Worm (Caenorhabditis elegans) whole organism, late embryonic: ENCODE data around the gene npp-21.

ENCODE experiments used
- C08G9.2 ChIP-seq: sonication (generic microtip); optimal IDR thresholded peaks from 2 replicates; lab custom pipeline; 2016; ENCODE audit warnings: mild to moderate bottlenecking, missing genetic modification characterization, moderate library complexity, missing compliant biosample characterization
- C38D4.7 ChIP-seq: fragments of 200-800 bp; sonication (Bioruptor generic); optimal IDR thresholded peaks from 2 replicates; lab custom pipeline; 2018; ENCODE audit warnings: mild to moderate bottlenecking, missing genetic modification characterization, moderate library complexity, missing compliant biosample characterization
- K02D7.2 ChIP-seq: sonication (generic microtip); optimal IDR thresholded peaks from 2 replicates; lab custom pipeline; 2017; ENCODE audit warnings: mild to moderate bottlenecking, missing genetic modification characterization, missing compliant biosample characterization
- T23F11.4 ChIP-seq: fragments of 200-800 bp; sonication (Bioruptor generic); optimal IDR thresholded peaks from 2 replicates; lab custom pipeline; 2018; ENCODE audit warnings: mild to moderate bottlenecking, missing genetic modification characterization, missing compliant biosample characterization
- ahr-1 ChIP-seq: sonication (generic microtip); optimal IDR thresholded peaks from 2 replicates; lab custom pipeline; 2016; ENCODE audit warnings: missing genetic modification characterization, missing compliant biosample characterization
- ama-1 ChIP-seq: fragments of 150-350 bp; optimal IDR thresholded peaks from 2 replicates; lab custom pipeline; 2014
- ceh-14 ChIP-seq: sonication (generic microtip); optimal IDR thresholded peaks from 2 replicates; lab custom pipeline; 2016; ENCODE audit warnings: missing genotype, missing genetic modification characterization, missing compliant biosample characterization
- ceh-18 ChIP-seq: sonication (generic microtip); optimal IDR thresholded peaks from 2 replicates; lab custom pipeline; 2016; ENCODE audit warnings: missing genetic modification characterization, missing compliant biosample characterization
- ceh-2 ChIP-seq: sonication (generic microtip); optimal IDR thresholded peaks from 2 replicates; lab custom pipeline; 2016; ENCODE audit warnings: missing genotype, missing genetic modification characterization, missing compliant biosample characterization
- ceh-30 ChIP-seq: fragments of 150-350 bp; optimal IDR thresholded peaks from 2 replicates; lab custom pipeline; 2014; ENCODE audit warnings: missing biosample characterization, missing genetic modification characterization
- ceh-31 ChIP-seq: sonication (generic microtip); optimal IDR thresholded peaks from 2 replicates; lab custom pipeline; 2016; ENCODE audit warnings: missing genetic modification characterization, missing compliant biosample characterization
- ceh-34 ChIP-seq: sonication (generic microtip); optimal IDR thresholded peaks from 2 replicates; lab custom pipeline; 2016; ENCODE audit warnings: mild to moderate bottlenecking, missing genetic modification characterization, missing compliant biosample characterization
- ceh-6 ChIP-seq: fragments of 200-800 bp; sonication (Bioruptor generic); optimal IDR thresholded peaks from 2 replicates; lab custom pipeline; 2018; ENCODE audit warnings: mild to moderate bottlenecking, missing genetic modification characterization, missing compliant biosample characterization
- ceh-9 ChIP-seq: sonication (generic microtip); optimal IDR thresholded peaks from 2 replicates; lab custom pipeline; 2016; ENCODE audit warnings: mild to moderate bottlenecking, missing genetic modification characterization, inconsistent platforms, missing compliant biosample characterization
- che-1 ChIP-seq: sonication (generic microtip); optimal IDR thresholded peaks from 2 replicates; lab custom pipeline; 2016; ENCODE audit warnings: mild to moderate bottlenecking, missing genetic modification characterization, missing compliant biosample characterization
- dmd-4 ChIP-seq: sonication (generic microtip); optimal IDR thresholded peaks from 2 replicates; lab custom pipeline; 2016; ENCODE audit warnings: borderline replicate concordance, missing genetic modification characterization, missing compliant biosample characterization
- dve-1 ChIP-seq: sonication (generic microtip); optimal IDR thresholded peaks from 2 replicates; lab custom pipeline; 2017; ENCODE audit warnings: antibody characterized with exemption, mild to moderate bottlenecking, missing genetic modification characterization, missing compliant biosample characterization
- elt-2 ChIP-seq: sonication (generic microtip); optimal IDR thresholded peaks from 2 replicates; lab custom pipeline; 2016; ENCODE audit warnings: missing genetic modification reagents, missing genetic modification characterization, missing compliant biosample characterization
- elt-4 ChIP-seq: sonication (generic microtip); optimal IDR thresholded peaks from 2 replicates; lab custom pipeline; 2016; ENCODE audit warnings: missing genetic modification characterization, missing compliant biosample characterization
- eyg-1 ChIP-seq: sonication (generic microtip); optimal IDR thresholded peaks from 2 replicates; lab custom pipeline; 2016; ENCODE audit warnings: missing genotype, missing genetic modification characterization, missing compliant biosample characterization
- fax-1 ChIP-seq: sonication (generic microtip); optimal IDR thresholded peaks from 2 replicates; lab custom pipeline; 2016; ENCODE audit warnings: missing genotype, missing genetic modification characterization, missing compliant biosample characterization
- hlh-13 ChIP-seq: fragments of 200-800 bp; sonication (Bioruptor generic); optimal IDR thresholded peaks from 2 replicates; lab custom pipeline; 2018; ENCODE audit warnings: mild to moderate bottlenecking, missing genetic modification characterization, missing compliant biosample characterization
- hlh-15 ChIP-seq: sonication (generic microtip); optimal IDR thresholded peaks from 2 replicates; lab custom pipeline; 2016; ENCODE audit warnings: missing genetic modification characterization, missing compliant biosample characterization
- hlh-30 ChIP-seq: sonication (generic microtip); optimal IDR thresholded peaks from 2 replicates; lab custom pipeline; 2017; ENCODE audit warnings: antibody characterized with exemption, missing genetic modification characterization, missing compliant biosample characterization; ENCODE audit not compliant: insufficient read depth
- hlh-8 ChIP-seq: sonication (generic microtip); optimal IDR thresholded peaks from 2 replicates; lab custom pipeline; 2016; ENCODE audit warnings: missing genotype, missing genetic modification characterization, missing compliant biosample characterization
- lin-11 ChIP-seq: fragments of 200-800 bp; sonication (Bioruptor generic); optimal IDR thresholded peaks from 2 replicates; lab custom pipeline; 2018; ENCODE audit warnings: mild to moderate bottlenecking, missing genetic modification characterization, missing compliant biosample characterization
- nfya-1 ChIP-seq: sonication (generic microtip); optimal IDR thresholded peaks from 2 replicates; lab custom pipeline; 2017; ENCODE audit warnings: missing genetic modification characterization, mild to moderate bottlenecking, missing compliant biosample characterization, antibody characterized with exemption, moderate library complexity
- nhr-11 ChIP-seq: fragments of 150-350 bp; optimal IDR thresholded peaks from 2 replicates; lab custom pipeline; 2014; ENCODE audit warnings: missing biosample characterization, missing genetic modification characterization
- npax-4 ChIP-seq: sonication (generic microtip); optimal IDR thresholded peaks from 2 replicates; lab custom pipeline; 2016; ENCODE audit warnings: missing genetic modification characterization, missing compliant biosample characterization
- odd-2 ChIP-seq: sonication (generic microtip); optimal IDR thresholded peaks from 2 replicates; lab custom pipeline; 2017; ENCODE audit warnings: antibody characterized with exemption, mild to moderate bottlenecking, missing genetic modification characterization, missing compliant biosample characterization
- pag-3 ChIP-seq: sonication (generic microtip); optimal IDR thresholded peaks from 2 replicates; lab custom pipeline; 2016; ENCODE audit warnings: missing compliant biosample characterization, missing genetic modification characterization, borderline replicate concordance
- pat-9 ChIP-seq: fragments of 200-800 bp; sonication (Bioruptor generic); optimal IDR thresholded peaks from 2 replicates; lab custom pipeline; 2018; ENCODE audit warnings: mild to moderate bottlenecking, missing genetic modification characterization, moderate library complexity, missing compliant biosample characterization
- pax-1 ChIP-seq: fragments of 150-350 bp; optimal IDR thresholded peaks from 2 replicates; lab custom pipeline; 2014; ENCODE audit warnings: missing biosample characterization, missing genetic modification characterization
- pha-2 ChIP-seq: sonication (generic microtip); optimal IDR thresholded peaks from 2 replicates; lab custom pipeline; 2017; ENCODE audit warnings: mild to moderate bottlenecking, missing genetic modification characterization, missing compliant biosample characterization
- pqm-1 ChIP-seq: sonication (generic microtip); optimal IDR thresholded peaks from 2 replicates; lab custom pipeline; 2016; ENCODE audit warnings: missing genetic modification characterization, missing compliant biosample characterization
- rnt-1 ChIP-seq: sonication (generic microtip); optimal IDR thresholded peaks from 2 replicates; lab custom pipeline; 2016; ENCODE audit warnings: missing genetic modification characterization, missing compliant biosample characterization
- sox-2 ChIP-seq: fragments of 200-800 bp; sonication (Bioruptor generic); IDR thresholded peaks from 2 replicates; pipeline ENCODE4 v1.3.6; 2022; ENCODE audit warnings: missing genetic modification reagents, missing genetic modification characterization, missing compliant biosample characterization
- sox-4 ChIP-seq: sonication (generic microtip); optimal IDR thresholded peaks from 2 replicates; lab custom pipeline; 2017; ENCODE audit warnings: mild to moderate bottlenecking, missing genetic modification characterization, inconsistent platforms, missing compliant biosample characterization
- tbx-7 ChIP-seq: sonication (generic microtip); optimal IDR thresholded peaks from 2 replicates; lab custom pipeline; 2016; ENCODE audit warnings: missing genotype, missing genetic modification characterization, missing compliant biosample characterization
- ttx-3 ChIP-seq: sonication (generic microtip); optimal IDR thresholded peaks from 2 replicates; lab custom pipeline; 2016; ENCODE audit warnings: missing genetic modification reagents, missing genetic modification characterization, missing compliant biosample characterization
- unc-3 ChIP-seq, 2 experiments: fragments of 200-800 bp in 1 of 2; sonication (Bioruptor generic) in 1 of 2; sonication (generic microtip) in 1 of 2; conservative IDR thresholded peaks in 1 of 2; optimal IDR thresholded peaks in 1 of 2; 2 replicates each; pipeline versions ENCODE4 v1.3.6 to Lab custom; 2016 to 2022; ENCODE audit warnings: missing compliant biosample characterization in 2 of 2, missing genetic modification characterization in 2 of 2, missing genetic modification reagents in 1 of 2
- unc-42 ChIP-seq: sonication (generic microtip); optimal IDR thresholded peaks from 2 replicates; lab custom pipeline; 2016; ENCODE audit warnings: missing genotype, missing genetic modification characterization, missing compliant biosample characterization
- unc-86 ChIP-seq: sonication (generic microtip); optimal IDR thresholded peaks from 2 replicates; lab custom pipeline; 2016; ENCODE audit warnings: missing genetic modification characterization, missing compliant biosample characterization
- zip-5 ChIP-seq: sonication (generic microtip); optimal IDR thresholded peaks from 2 replicates; lab custom pipeline; 2016; ENCODE audit warnings: missing genetic modification characterization, missing compliant biosample characterization

npp-21 gene

DNA sequence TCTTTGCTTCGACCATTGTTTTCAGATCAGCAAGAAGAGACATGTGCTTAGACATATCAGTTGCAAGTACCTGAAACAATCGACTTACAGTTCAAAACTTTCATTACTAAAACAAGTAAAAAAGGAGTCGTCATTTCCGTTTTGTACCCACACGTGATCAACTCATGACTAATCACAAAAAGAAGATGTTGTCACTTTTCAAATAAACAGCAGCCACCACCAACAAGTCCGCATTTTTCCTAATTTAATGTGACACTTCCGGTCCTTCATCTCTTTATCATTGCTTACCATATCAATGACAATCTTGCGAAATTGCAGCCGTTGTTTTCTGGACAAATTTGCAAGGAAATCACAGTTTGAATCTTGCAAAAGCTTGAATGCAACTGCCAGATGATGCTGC is 29.2 kb downstream of the npp-21 start:
- no peak for TF ChIP-seq che-1 (tag; lab: Kevin White, UChicago)
- TF ChIP-seq ceh-31, result no peak
- no peak for TF ChIP-seq hlh-13 (GFP tag; lab: Kevin White, UChicago)

ce11 chrII:7630052-7630451 is 30.6 kb downstream of the npp-21 start:
- TF ChIP-seq eyg-1 (tag; lab: Kevin White, UChicago) (no peak), pag-3 (tag; lab: Kevin White, UChicago) (no peak), C08G9.2 (tag; lab: Kevin White, UChicago) (no peak), ceh-9 (no peak), T23F11.4 (no peak), hlh-30 (tag; lab: Kevin White, UChicago) (no peak), K02D7.2 (tag; lab: Kevin White, UChicago) (no peak), ceh-2 (tag; lab: Kevin White, UChicago) (no peak)
- TF ChIP-seq, all 69 proteins: peak for 0

ce11 chrII:7631171-7631570 is 31.7 kb downstream of the npp-21 start:
- TF ChIP-seq odd-2 (tag; lab: Kevin White, UChicago) (no peak), elt-2 (tag; lab: Kevin White, UChicago) (peak; percentile 76)

DNA sequence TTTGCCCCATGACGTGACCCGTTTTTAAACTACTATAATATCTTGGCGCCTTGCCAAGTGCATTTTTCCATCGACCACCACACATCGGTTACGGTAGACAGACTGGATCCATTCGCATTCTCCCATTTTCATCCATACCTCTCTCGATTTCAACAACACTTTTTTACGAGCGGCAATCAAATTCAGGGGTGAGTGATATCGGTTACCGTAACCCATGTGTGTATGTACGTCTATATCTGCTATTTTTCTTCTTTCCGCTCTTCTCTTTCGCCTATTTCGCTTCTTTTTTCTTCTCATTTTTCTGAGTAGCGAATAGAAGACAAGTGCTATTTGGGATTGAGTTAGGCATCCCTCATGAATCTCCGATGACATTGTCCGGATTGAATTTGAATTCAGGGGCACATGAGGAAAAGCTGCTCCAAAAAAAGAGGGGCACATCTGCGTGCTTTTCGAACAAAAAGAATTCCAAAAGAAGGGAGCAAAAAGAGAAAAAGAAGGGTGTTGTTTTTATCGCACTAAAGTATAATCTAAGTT is 32.3 kb downstream of the npp-21 start:
- TF ChIP-seq elt-4 (tag; lab: Kevin White, UChicago) (no peak), unc-42 (tag; lab: Kevin White, UChicago) (peak; percentile 59)

ce11 chrII:7635296-7635695 is 35.8 kb downstream of the npp-21 start:
- TF ChIP-seq hlh-30 (tag; lab: Kevin White, UChicago) (no peak), pha-2 (tag; lab: Kevin White, UChicago) (no peak), ceh-9 (peak; percentile 39), dmd-4 (peak; percentile 39), nhr-11 (tag; lab: Kevin White, UChicago) (no peak), ama-1 (lab: Kevin White, UChicago) (no peak), fax-1 (no peak), hlh-15 (tag; lab: Kevin White, UChicago) (no peak), C38D4.7 (GFP tag; lab: Kevin White, UChicago) (no peak), ceh-14 (no peak), npax-4 (tag; lab: Kevin White, UChicago) (no peak), ttx-3 (tag; lab: Kevin White, UChicago) (no peak), ceh-31 (peak; percentile 16), sox-2 (GFP tag; lab: Robert Waterston, UW) (no peak), tbx-7 (no peak), K02D7.2 (tag; lab: Kevin White, UChicago) (no peak), dve-1 (tag; lab: Kevin White, UChicago) (no peak), ceh-30 (tag; lab: Kevin White, UChicago) (no peak), elt-2 (tag; lab: Kevin White, UChicago) (no peak), ceh-6 (GFP tag; lab: Kevin White, UChicago) (peak; percentile 3), nfya-1 (tag; lab: Kevin White, UChicago) (no peak), hlh-13 (GFP tag; lab: Kevin White, UChicago) (no peak), pax-1 (tag; lab: Kevin White, UChicago) (no peak), unc-86 (tag; lab: Kevin White, UChicago) (no peak), pat-9 (no peak), rnt-1 (no peak), lin-11 (tag; lab: Kevin White, UChicago) (no peak), C08G9.2 (tag; lab: Kevin White, UChicago) (no peak), pqm-1 (tag; lab: Kevin White, UChicago) (no peak), zip-5 (tag; lab: Kevin White, UChicago) (no peak), unc-3 (GFP tag; conservative IDR thresholded peaks at IDR 0.05; lab: Robert Waterston, UW) (no peak), unc-3 (tag; optimal IDR thresholded peaks at IDR 0.05; lab: Kevin White, UChicago) (no peak), ahr-1 (no peak), sox-4 (tag; lab: Kevin White, UChicago) (no peak), ceh-18 (tag; lab: Kevin White, UChicago) (peak; percentile 48), ceh-34 (tag; lab: Kevin White, UChicago) (no peak), hlh-8 (tag; lab: Kevin White, UChicago) (no peak)
